Fruit fly (Drosophila melanogaster) whole organism, pupa: ENCODE measurements around the gene Eig71Ei.

Experiments
- CG10348 ChIP-seq: fragments of 200-800 bp; sonication (Bioruptor generic); IDR thresholded peaks from 2 replicates; pipeline ENCODE4 v1.3.6; 2022; ENCODE audit warnings: missing biosample characterization, missing genetic modification characterization
- CG12605 ChIP-seq: fragments of 200-800 bp; sonication (Bioruptor generic); IDR thresholded peaks from 2 replicates; pipeline ENCODE4 v1.3.6; 2022; ENCODE audit warnings: missing biosample characterization, missing genetic modification characterization
- CG13204 ChIP-seq: fragments of 200-800 bp; sonication (Bioruptor generic); optimal IDR thresholded peaks from 2 replicates; lab custom pipeline; 2018; ENCODE audit warnings: missing biosample characterization, mild to moderate bottlenecking, missing genetic modification characterization, moderate library complexity
- CG14655 ChIP-seq: fragments of 200-800 bp; sonication (Bioruptor generic); optimal IDR thresholded peaks from 3 replicates; lab custom pipeline; 2017; ENCODE audit warnings: mild to moderate bottlenecking, missing biosample characterization, missing genetic modification reagents, missing genetic modification characterization
- CG15710 ChIP-seq: fragments of 200-800 bp; sonication (Bioruptor generic); optimal IDR thresholded peaks from 2 replicates; lab custom pipeline; 2018; ENCODE audit warnings: missing biosample characterization, mild to moderate bottlenecking, missing genetic modification characterization, moderate library complexity
- CG17806 ChIP-seq: fragments of 200-800 bp; sonication (Bioruptor generic); optimal IDR thresholded peaks from 2 replicates; lab custom pipeline; 2018; ENCODE audit warnings: missing biosample characterization, mild to moderate bottlenecking, missing genetic modification characterization, moderate library complexity
- CG32121 ChIP-seq: fragments of 200-800 bp; sonication (Bioruptor generic); IDR thresholded peaks from 2 replicates; pipeline ENCODE4 v1.3.6; 2022; ENCODE audit warnings: missing biosample characterization, missing genetic modification characterization
- CG34367 ChIP-seq: fragments of 200-800 bp; sonication (Bioruptor generic); optimal IDR thresholded peaks from 2 replicates; lab custom pipeline; 2018; ENCODE audit warnings: missing biosample characterization, mild to moderate bottlenecking, missing genetic modification characterization
- CG4496 ChIP-seq: fragments of 200-800 bp; sonication (Bioruptor generic); IDR thresholded peaks from 3 replicates; pipeline ENCODE4 v1.3.6; 2022; ENCODE audit warnings: missing biosample characterization, missing genetic modification characterization
- CG8159 ChIP-seq: fragments of 200-800 bp; sonication (Bioruptor generic); optimal IDR thresholded peaks from 3 replicates; lab custom pipeline; 2018; ENCODE audit warnings: missing biosample characterization, mild to moderate bottlenecking, missing genetic modification characterization, moderate library complexity
- CG8301 ChIP-seq: fragments of 200-800 bp; sonication (Bioruptor generic); optimal IDR thresholded peaks from 2 replicates; lab custom pipeline; 2018; ENCODE audit warnings: missing biosample characterization, mild to moderate bottlenecking, missing genetic modification characterization
- CG9948 ChIP-seq: fragments of 200-800 bp; sonication (Bioruptor generic); optimal IDR thresholded peaks from 2 replicates; lab custom pipeline; 2018; ENCODE audit warnings: missing biosample characterization, mild to moderate bottlenecking, missing genetic modification characterization, moderate library complexity
- D1 ChIP-seq: fragments of 200-800 bp; sonication (Bioruptor generic); optimal IDR thresholded peaks from 2 replicates; lab custom pipeline; 2018; ENCODE audit warnings: missing biosample characterization, mild to moderate bottlenecking, missing genetic modification characterization, moderate library complexity
- EcR ChIP-seq: fragments of 200-800 bp; sonication (Bioruptor generic); optimal IDR thresholded peaks from 3 replicates; lab custom pipeline; 2019; ENCODE audit warnings: missing biosample characterization, missing genetic modification characterization, mild to moderate bottlenecking, moderate library complexity, missing genetic modification reagents
- Ets98B ChIP-seq: fragments of 200-800 bp; sonication (Bioruptor generic); IDR thresholded peaks from 2 replicates; pipeline ENCODE4 v1.3.6; 2022; ENCODE audit warnings: missing biosample characterization, missing genetic modification characterization
- Pif1A ChIP-seq: fragments of 200-800 bp; sonication (Bioruptor generic); optimal IDR thresholded peaks from 3 replicates; lab custom pipeline; 2016; ENCODE audit warnings: missing biosample characterization, missing genetic modification characterization
- Pif1B ChIP-seq: fragments of 200-800 bp; sonication (Bioruptor generic); optimal IDR thresholded peaks from 3 replicates; lab custom pipeline; 2016; ENCODE audit warnings: missing biosample characterization, missing genetic modification characterization
- Snoo ChIP-seq: fragments of 200-800 bp; sonication (Bioruptor generic); optimal IDR thresholded peaks from 3 replicates; lab custom pipeline; 2017; ENCODE audit warnings: missing biosample characterization, mild to moderate bottlenecking, missing genetic modification characterization, inconsistent platforms
- fd96Ca ChIP-seq: fragments of 200-800 bp; sonication (Bioruptor generic); IDR thresholded peaks from 3 replicates; pipeline ENCODE4 v1.3.6; 2022; ENCODE audit warnings: missing biosample characterization, missing genetic modification characterization
- gl ChIP-seq: fragments of 200-800 bp; sonication (Bioruptor generic); optimal IDR thresholded peaks from 2 replicates; lab custom pipeline; 2018; ENCODE audit warnings: missing biosample characterization, mild to moderate bottlenecking, missing genetic modification characterization
- rn ChIP-seq: fragments of 200-800 bp; sonication (Bioruptor generic); IDR thresholded peaks from 2 replicates; pipeline ENCODE4 v1.3.6; 2022; ENCODE audit warnings: missing biosample characterization, missing genetic modification characterization

The Eig71Ei gene

DNA sequence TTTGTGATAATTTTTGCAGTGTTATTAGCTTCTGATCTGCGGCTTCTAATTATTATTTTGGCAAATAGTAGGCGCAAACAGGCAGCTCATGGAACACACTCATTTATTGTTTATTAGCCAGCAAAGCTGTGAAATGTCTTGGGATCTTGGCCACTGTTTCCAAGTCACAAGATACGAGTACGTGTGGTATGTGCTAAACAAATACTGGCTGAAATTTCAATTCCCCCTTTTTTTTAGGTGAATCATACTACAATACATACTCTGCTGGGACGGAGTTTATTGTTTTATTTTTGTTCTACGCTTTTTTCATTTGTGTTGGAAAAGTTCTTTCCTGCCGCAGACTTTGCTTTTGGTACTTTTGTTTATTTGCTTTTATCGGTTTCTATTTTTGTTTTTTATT lies 28.4 kb upstream of the Eig71Ei start:
- TF ChIP-seq CG17806 (tag; lab: Kevin White, UChicago) (no peak), Pif1A (GFP tag; lab: Kevin White, UChicago) (no peak), fd96Ca (no peak), Ets98B (GFP tag; lab: Robert Waterston, UW) (no peak), CG12605 (GFP tag; lab: Robert Waterston, UW) (no peak), CG13204 (no peak), CG4496 (GFP tag; lab: Robert Waterston, UW) (no peak), CG9948 (no peak), Snoo (tag; lab: Kevin White, UChicago) (no peak)
- TF ChIP-seq, all 21 proteins: peak for 0

DNA sequence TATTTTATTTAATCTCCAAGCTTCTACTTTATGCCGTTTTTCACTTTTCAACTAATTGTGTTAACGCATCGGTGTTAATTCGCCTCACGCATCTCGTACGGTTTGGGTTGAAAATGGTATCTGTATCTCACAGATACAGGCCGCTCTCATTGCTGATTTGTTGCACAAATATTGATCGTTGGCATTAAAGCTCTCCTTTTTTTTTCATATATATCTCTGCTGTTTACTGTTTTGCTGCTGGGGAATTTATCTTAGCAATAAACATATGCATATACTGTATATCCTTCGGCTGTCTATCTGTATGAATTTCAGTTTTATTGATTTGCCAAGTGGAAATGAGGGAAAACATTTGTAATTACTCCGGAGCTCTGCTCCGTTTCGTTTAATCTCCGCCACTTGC lies 26.9 kb upstream of the Eig71Ei start:
- no peak for TF ChIP-seq CG14655
- no peak for TF ChIP-seq CG34367
- no peak for TF ChIP-seq CG10348 (GFP tag; lab: Robert Waterston, UW)
- no peak for TF ChIP-seq Pif1B (GFP tag; lab: Kevin White, UChicago)
- no peak for TF ChIP-seq CG13204
- no peak for TF ChIP-seq CG8301 (tag; lab: Kevin White, UChicago)
- TF ChIP-seq CG32121 (GFP tag; lab: Robert Waterston, UW) = no peak
- TF ChIP-seq Snoo (tag; lab: Kevin White, UChicago) = no peak
- no peak for TF ChIP-seq EcR
- no peak for TF ChIP-seq CG15710 (tag; lab: Kevin White, UChicago)
- TF ChIP-seq CG12605 (GFP tag; lab: Robert Waterston, UW) = no peak
- TF ChIP-seq CG4496 (GFP tag; lab: Robert Waterston, UW) = no peak
- TF ChIP-seq rn (GFP tag; lab: Robert Waterston, UW) = no peak
- no peak for TF ChIP-seq CG9948
- no peak for TF ChIP-seq Ets98B (GFP tag; lab: Robert Waterston, UW)
- no peak for TF ChIP-seq D1 (tag; lab: Kevin White, UChicago)
- no peak for TF ChIP-seq gl (tag; lab: Kevin White, UChicago)
- TF ChIP-seq fd96Ca = no peak
- no peak for TF ChIP-seq CG8159 (tag; lab: Kevin White, UChicago)

DNA sequence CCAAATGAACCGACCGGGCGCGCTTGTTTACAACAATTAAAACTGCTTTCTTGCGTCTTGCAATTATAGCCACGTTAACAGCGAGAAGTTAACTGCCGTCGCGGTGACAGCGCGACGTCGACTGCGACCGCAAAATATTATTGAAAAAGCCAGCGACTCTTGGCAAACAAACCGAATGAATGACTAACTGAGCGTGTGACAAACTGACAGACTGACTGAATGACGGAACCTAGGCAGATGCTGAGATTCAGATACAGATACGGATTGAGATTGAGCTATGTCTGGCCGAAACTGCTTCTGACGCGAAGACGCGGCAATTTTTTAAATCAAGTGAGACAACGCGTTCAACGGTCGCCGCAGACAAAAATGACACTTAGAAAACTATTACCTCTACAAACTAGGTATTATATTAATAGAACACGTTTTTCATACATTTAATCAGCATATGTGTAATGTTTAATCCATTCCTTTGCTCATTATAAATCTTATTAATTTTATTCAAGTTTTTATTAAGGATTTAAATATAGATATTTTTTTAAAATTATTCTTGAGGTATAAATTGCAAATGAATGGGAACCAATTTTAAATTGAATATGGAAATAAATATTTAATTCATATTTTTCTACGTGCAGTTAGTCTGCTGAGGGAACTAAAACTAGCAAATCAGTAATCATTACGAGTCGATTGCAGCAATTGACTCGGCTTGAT lies 25.0 kb upstream of the Eig71Ei start:
- TF ChIP-seq CG17806 (tag; lab: Kevin White, UChicago) = no peak
- TF ChIP-seq fd96Ca = no peak
- no peak for TF ChIP-seq EcR
- TF ChIP-seq Pif1B (GFP tag; lab: Kevin White, UChicago) = no peak
- TF ChIP-seq CG9948 = no peak
- no peak for TF ChIP-seq CG34367
- no peak for TF ChIP-seq CG8301 (tag; lab: Kevin White, UChicago)
- TF ChIP-seq CG13204 = no peak
- TF ChIP-seq Snoo (tag; lab: Kevin White, UChicago) = no peak
- TF ChIP-seq D1 (tag; lab: Kevin White, UChicago) = no peak
- TF ChIP-seq CG32121 (GFP tag; lab: Robert Waterston, UW) = no peak
- no peak for TF ChIP-seq Pif1A (GFP tag; lab: Kevin White, UChicago)
- TF ChIP-seq gl (tag; lab: Kevin White, UChicago) = no peak
- TF ChIP-seq CG15710 (tag; lab: Kevin White, UChicago) = no peak

DNA sequence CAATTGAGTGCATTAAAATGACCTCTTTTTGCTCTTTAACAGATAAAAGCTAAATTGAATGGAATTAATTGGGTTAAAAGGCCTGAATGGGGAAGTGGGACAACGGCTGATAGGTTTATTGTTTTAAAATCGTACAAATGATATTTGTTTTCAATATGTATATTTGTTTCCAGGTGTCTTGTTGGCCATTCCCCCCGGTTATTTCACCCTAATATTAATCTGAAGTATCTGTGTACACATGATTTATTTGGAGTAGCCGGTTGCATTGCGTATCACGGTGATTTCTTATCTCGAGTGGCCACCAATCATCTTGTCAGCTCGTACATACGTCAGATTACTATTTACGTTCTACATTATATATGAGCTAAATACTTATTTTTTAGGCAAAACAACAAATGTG lies 23.1 kb upstream of the Eig71Ei start:
- TF ChIP-seq gl (tag; lab: Kevin White, UChicago) (no peak), EcR (peak; percentile 1)

DNA sequence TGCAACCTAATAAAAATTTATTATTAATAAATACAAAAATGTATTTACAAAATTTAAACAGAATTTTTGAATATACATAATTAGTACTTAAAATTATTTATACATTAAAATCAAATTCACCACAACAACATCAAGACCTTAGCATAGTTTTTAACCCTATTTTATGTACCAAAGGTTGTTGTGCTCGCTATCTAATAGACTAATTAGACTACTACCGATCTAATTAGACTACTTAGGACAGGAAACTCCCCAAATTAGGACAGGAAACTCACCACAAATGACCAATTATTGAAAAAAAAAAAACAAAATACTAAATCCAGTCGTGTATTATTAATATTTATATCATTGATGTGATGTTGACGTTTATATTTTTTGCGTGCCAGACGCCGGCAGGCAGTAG lies 22.5 kb upstream of the Eig71Ei start:
- no peak for TF ChIP-seq CG13204
- TF ChIP-seq CG4496 (GFP tag; lab: Robert Waterston, UW) = no peak
- no peak for TF ChIP-seq fd96Ca
- no peak for TF ChIP-seq Snoo (tag; lab: Kevin White, UChicago)

DNA sequence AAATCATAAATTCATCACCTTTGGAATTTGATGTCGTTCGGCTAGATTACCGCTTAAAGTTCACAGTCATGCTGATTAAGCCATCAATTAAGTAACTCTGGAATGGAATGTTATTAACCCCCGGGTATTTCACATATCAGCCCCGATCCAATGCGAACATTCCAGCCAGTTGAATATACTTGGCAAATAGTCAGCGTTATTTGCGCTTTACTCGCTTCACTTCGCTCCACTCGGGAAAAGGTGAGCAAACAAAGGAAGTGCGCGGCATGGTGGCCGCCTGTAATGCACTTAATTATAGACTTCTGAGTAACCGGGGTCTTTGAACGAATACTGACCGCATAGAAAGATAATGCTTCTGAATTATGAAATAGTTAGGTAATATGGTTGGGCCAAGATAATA lies 21.9 kb upstream of the Eig71Ei start:
- TF ChIP-seq Pif1A (GFP tag; lab: Kevin White, UChicago) (peak; percentile 34), Pif1B (GFP tag; lab: Kevin White, UChicago) (no peak), Snoo (tag; lab: Kevin White, UChicago) (no peak), gl (tag; lab: Kevin White, UChicago) (peak; percentile 36), fd96Ca (no peak), CG10348 (GFP tag; lab: Robert Waterston, UW) (no peak), CG8301 (tag; lab: Kevin White, UChicago) (no peak), CG34367 (no peak), Ets98B (GFP tag; lab: Robert Waterston, UW) (no peak), EcR (peak; percentile 89)

DNA sequence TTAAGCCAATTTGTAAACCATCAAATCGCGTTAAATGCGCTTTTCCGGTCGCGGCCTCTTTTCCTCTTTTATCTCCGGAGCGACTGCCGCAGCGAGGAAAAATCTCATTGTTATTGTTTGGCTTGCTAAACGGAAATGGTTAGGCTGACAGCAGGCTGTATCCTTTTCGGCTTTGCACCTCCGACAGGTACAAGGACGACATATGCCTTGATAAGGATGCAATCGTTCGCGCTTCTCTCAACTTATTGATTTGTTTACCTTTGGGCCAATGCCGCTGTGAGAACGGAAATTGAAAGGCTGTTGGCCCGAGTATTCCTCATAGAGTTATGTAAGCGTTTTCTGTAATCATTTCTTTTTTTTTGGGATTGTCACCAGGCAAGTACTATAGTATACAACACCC lies 21.0 kb upstream of the Eig71Ei start:
- no peak for TF ChIP-seq Pif1B (GFP tag; lab: Kevin White, UChicago)
- TF ChIP-seq fd96Ca = no peak
- no peak for TF ChIP-seq Snoo (tag; lab: Kevin White, UChicago)
- no peak for TF ChIP-seq gl (tag; lab: Kevin White, UChicago)
- TF ChIP-seq CG13204 = no peak
- TF ChIP-seq EcR = no peak
- TF ChIP-seq D1 (tag; lab: Kevin White, UChicago) = no peak
- no peak for TF ChIP-seq CG8301 (tag; lab: Kevin White, UChicago)
- TF ChIP-seq CG15710 (tag; lab: Kevin White, UChicago) = no peak
- no peak for TF ChIP-seq CG17806 (tag; lab: Kevin White, UChicago)
- no peak for TF ChIP-seq CG9948
- TF ChIP-seq, all 21 proteins: peak for 0
